Worm (Caenorhabditis elegans) whole organism, L2 larva: ENCODE measurements around the gene C47A4.1.

Source experiments
- R02D3.7 ChIP-seq: fragments of 150-350 bp; optimal IDR thresholded peaks from 2 replicates; lab custom pipeline; 2014; ENCODE audit warnings: missing biosample characterization, missing genetic modification characterization
- aly-2 ChIP-seq: fragments of 150-350 bp; optimal IDR thresholded peaks from 2 replicates; lab custom pipeline; 2014; ENCODE audit warnings: missing biosample characterization, missing genetic modification characterization
- ama-1 ChIP-seq: fragments of 150-350 bp; optimal IDR thresholded peaks from 2 replicates; lab custom pipeline; 2018; ENCODE audit warnings: inconsistent platforms
- fos-1 ChIP-seq: fragments of 150-350 bp; optimal IDR thresholded peaks from 2 replicates; lab custom pipeline; 2014; ENCODE audit warnings: missing biosample characterization, missing genetic modification characterization
- mab-5 ChIP-seq: fragments of 150-350 bp; optimal IDR thresholded peaks from 2 replicates; lab custom pipeline; 2014; ENCODE audit warnings: missing biosample characterization, missing genetic modification characterization
- nhr-237 ChIP-seq: fragments of 150-350 bp; optimal IDR thresholded peaks from 2 replicates; lab custom pipeline; 2014; ENCODE audit warnings: missing biosample characterization, missing genetic modification characterization
- snpc-4 ChIP-seq: fragments of 150-350 bp; optimal IDR thresholded peaks from 2 replicates; lab custom pipeline; 2014; ENCODE audit warnings: missing biosample characterization, missing genetic modification characterization
- unc-62 ChIP-seq: fragments of 150-350 bp; optimal IDR thresholded peaks from 2 replicates; lab custom pipeline; 2014; ENCODE audit warnings: missing biosample characterization, missing genetic modification reagents, missing genetic modification characterization
- ztf-11 ChIP-seq: sonication (generic microtip); optimal IDR thresholded peaks from 2 replicates; lab custom pipeline; 2017; ENCODE audit warnings: missing biosample characterization, missing genetic modification characterization

DNA sequence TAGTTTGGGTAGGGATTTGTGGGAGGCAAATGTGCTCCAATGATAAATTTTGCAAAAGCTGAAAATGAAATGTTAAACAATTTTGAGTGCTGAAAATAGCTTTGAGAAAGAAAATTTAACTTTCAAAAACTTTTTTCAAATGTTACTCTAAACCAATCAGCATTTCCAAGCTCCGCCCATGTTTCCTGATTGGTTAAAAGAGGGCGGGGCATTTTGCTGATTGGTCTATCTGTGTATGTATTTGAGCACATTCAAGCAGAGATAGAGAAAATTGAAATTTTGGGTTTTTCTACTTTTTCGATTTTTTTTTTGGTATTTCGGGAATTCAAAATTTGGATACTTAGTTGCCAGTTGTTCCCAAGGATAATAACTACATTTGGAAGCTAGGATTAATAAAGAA is 48.5 kb upstream of the C47A4.1 start:
- TF ChIP-seq R02D3.7 (tag; lab: Kevin White, UChicago) (no peak), ztf-11 (no peak), snpc-4 (tag; lab: Kevin White, UChicago) (no peak), unc-62 (GFP tag; lab: Kevin White, UChicago) (no peak), aly-2 (no peak), mab-5 (tag; lab: Kevin White, UChicago) (no peak), fos-1 (no peak), nhr-237 (tag; lab: Kevin White, UChicago) (no peak), ama-1 (lab: Kevin White, UChicago) (no peak)
